Worm (Caenorhabditis elegans): Measurements from ENCODE around the gene Y32H12A.1.

Y32H12A.1 gene

ce11 chrIII:5334517-5335049 lies 27.4 kb upstream of the Y32H12A.1 start:
- peak; percentile 0 for TF ChIP-seq F13H6.1 (tag; optimal IDR thresholded peaks at IDR 0.05)
- no peak for TF ChIP-seq gmeb-1 (tag; optimal IDR thresholded peaks at IDR 0.05)
- TF ChIP-seq crh-2 (tag; optimal IDR thresholded peaks at IDR 0.05), result peak; percentile 32
- peak; percentile 6 for TF ChIP-seq fos-1 (tag; optimal IDR thresholded peaks at IDR 0.05)
- no peak for TF ChIP-seq blmp-1 (tag; optimal IDR thresholded peaks at IDR 0.05; ENCODE audit: insufficient read depth)
- TF ChIP-seq nhr-129 (tag; optimal IDR thresholded peaks at IDR 0.05), result peak; percentile 28
- peak; percentile 19 for TF ChIP-seq sma-9 (GFP tag; optimal IDR thresholded peaks at IDR 0.05)
- no peak for TF ChIP-seq sma-9 (tag; optimal IDR thresholded peaks at IDR 0.05)

ce11 chrIII:5338787-5339186 lies 23.2 kb upstream of the Y32H12A.1 start:
- TF ChIP-seq unc-55 (GFP tag; optimal IDR thresholded peaks at IDR 0.05) (peak; percentile 52), F13H6.1 (tag; optimal IDR thresholded peaks at IDR 0.05) (no peak), mab-5 (tag; optimal IDR thresholded peaks at IDR 0.05) (peak; percentile 71), fos-1 (tag; optimal IDR thresholded peaks at IDR 0.05) (peak; percentile 3), sma-3 (GFP tag; optimal IDR thresholded peaks at IDR 0.05) (no peak)

- no peak for TF ChIP-seq ceh-16 (tag; optimal IDR thresholded peaks at IDR 0.05)
- peak; percentile 37 for TF ChIP-seq unc-55 (GFP tag; optimal IDR thresholded peaks at IDR 0.05)
These were observed 21.5 kb upstream of the Y32H12A.1 start for ce11 chrIII:5340530-5340929.

- TF ChIP-seq unc-55 (GFP tag; optimal IDR thresholded peaks at IDR 0.05), result peak; percentile 31
- TF ChIP-seq peb-1 (tag; optimal IDR thresholded peaks at IDR 0.05), result no peak
These were observed 20.6 kb upstream of the Y32H12A.1 start, which contains the start of gene ZK121.2 for ce11 chrIII:5341382-5341781. TSS of gene ZK121.2 (plus strand) at chrIII:5341682.

ce11 chrIII:5343555-5343954 lies 18.5 kb upstream of the Y32H12A.1 start:
- TF ChIP-seq ztf-1 (GFP tag; conservative IDR thresholded peaks at IDR 0.05) (no peak), mab-5 (tag; optimal IDR thresholded peaks at IDR 0.05) (no peak)

ce11 chrIII:5344561-5344960 lies 17.4 kb upstream of the Y32H12A.1 start:
- TF ChIP-seq skn-1 (tag; optimal IDR thresholded peaks at IDR 0.05) (no peak), sma-3 (GFP tag; optimal IDR thresholded peaks at IDR 0.05) (no peak), aly-2 (tag; optimal IDR thresholded peaks at IDR 0.05) (no peak), gmeb-1 (tag; optimal IDR thresholded peaks at IDR 0.05) (no peak), mbf-1 (tag; optimal IDR thresholded peaks at IDR 0.05) (no peak), Y55F3AM.14 (GFP tag; optimal IDR thresholded peaks at IDR 0.05) (no peak), ceh-16 (tag; optimal IDR thresholded peaks at IDR 0.05) (no peak), lin-11 (tag; optimal IDR thresholded peaks at IDR 0.05) (no peak), nhr-237 (tag; optimal IDR thresholded peaks at IDR 0.05) (no peak), mab-5 (tag; optimal IDR thresholded peaks at IDR 0.05) (no peak), unc-62 (GFP tag; optimal IDR thresholded peaks at IDR 0.05) (no peak), nhr-21 (tag; optimal IDR thresholded peaks at IDR 0.05) (no peak), R02D3.7 (tag; optimal IDR thresholded peaks at IDR 0.05) (no peak)

- TF ChIP-seq snpc-4 (tag; optimal IDR thresholded peaks at IDR 0.05) (no peak), fos-1 (tag; optimal IDR thresholded peaks at IDR 0.05) (no peak), ztf-1 (GFP tag; conservative IDR thresholded peaks at IDR 0.05) (no peak), nhr-10 (tag; optimal IDR thresholded peaks at IDR 0.05) (no peak), crh-2 (tag; optimal IDR thresholded peaks at IDR 0.05) (no peak), nhr-6 (tag; optimal IDR thresholded peaks at IDR 0.05) (no peak), lin-39 (tag; optimal IDR thresholded peaks at IDR 0.05) (no peak)
These were observed 16.0 kb upstream of the Y32H12A.1 start, which contains the start of gene glrx-21 for ce11 chrIII:5346017-5346416. TSS of gene glrx-21 (minus strand) at chrIII:5346117.

- TF ChIP-seq alr-1 (tag; optimal IDR thresholded peaks at IDR 0.05), result no peak
- no peak for TF ChIP-seq skn-1 (tag; optimal IDR thresholded peaks at IDR 0.05)
- peak; percentile 87 for TF ChIP-seq F13H6.1 (tag; optimal IDR thresholded peaks at IDR 0.05)
- TF ChIP-seq nhr-12 (tag; optimal IDR thresholded peaks at IDR 0.05), result no peak
- TF ChIP-seq ceh-16 (tag; optimal IDR thresholded peaks at IDR 0.05), result no peak
- peak; percentile 46 for TF ChIP-seq fos-1 (tag; optimal IDR thresholded peaks at IDR 0.05)
- no peak for TF ChIP-seq mbf-1 (tag; optimal IDR thresholded peaks at IDR 0.05)
- TF ChIP-seq elt-3 (tag; optimal IDR thresholded peaks at IDR 0.05), result no peak
- TF ChIP-seq nhr-21 (tag; optimal IDR thresholded peaks at IDR 0.05), result peak; percentile 40
- TF ChIP-seq lsy-2 (tag; optimal IDR thresholded peaks at IDR 0.05), result peak; percentile 81 to 91
- TF ChIP-seq peb-1 (tag; optimal IDR thresholded peaks at IDR 0.05), result no peak
- TF ChIP-seq ama-1 (optimal IDR thresholded peaks at IDR 0.05), result peak; percentile 33
- peak; percentile 29 for TF ChIP-seq R02D3.7 (tag; optimal IDR thresholded peaks at IDR 0.05)
- peak; percentile 40 for TF ChIP-seq blmp-1 (tag; optimal IDR thresholded peaks at IDR 0.05; ENCODE audit: insufficient read depth)
- TF ChIP-seq lin-11 (tag; optimal IDR thresholded peaks at IDR 0.05), result peak; percentile 75
- peak; percentile 77 for TF ChIP-seq nhr-25 (tag; optimal IDR thresholded peaks at IDR 0.05)
- no peak for TF ChIP-seq aly-2 (tag; optimal IDR thresholded peaks at IDR 0.05)
- TF ChIP-seq sem-4 (tag; optimal IDR thresholded peaks at IDR 0.05), result peak; percentile 62
- peak; percentile 48 for TF ChIP-seq nhr-6 (tag; optimal IDR thresholded peaks at IDR 0.05)
- TF ChIP-seq Y55F3AM.14 (GFP tag; optimal IDR thresholded peaks at IDR 0.05), result peak; percentile 34
- TF ChIP-seq nhr-10 (tag; optimal IDR thresholded peaks at IDR 0.05), result no peak
- TF ChIP-seq mab-5 (tag; optimal IDR thresholded peaks at IDR 0.05), result peak; percentile 64
- no peak for TF ChIP-seq mdl-1 (tag; optimal IDR thresholded peaks at IDR 0.05)
- no peak for TF ChIP-seq nhr-237 (tag; optimal IDR thresholded peaks at IDR 0.05)
- TF ChIP-seq gmeb-1 (tag; optimal IDR thresholded peaks at IDR 0.05), result peak; percentile 97
These were observed 12.8 kb upstream of the Y32H12A.1 start, which contains the start of gene thoc-5 for ce11 chrIII:5349250-5349649. TSS of gene thoc-5 (minus strand) at chrIII:5349401.
